Fruit fly (Drosophila melanogaster): ENCODE measurements around the gene Pgk.
A peak's percentile ranks its signal among the peaks of the same experiment; 100 is the strongest.

Pgk gene

DNA sequence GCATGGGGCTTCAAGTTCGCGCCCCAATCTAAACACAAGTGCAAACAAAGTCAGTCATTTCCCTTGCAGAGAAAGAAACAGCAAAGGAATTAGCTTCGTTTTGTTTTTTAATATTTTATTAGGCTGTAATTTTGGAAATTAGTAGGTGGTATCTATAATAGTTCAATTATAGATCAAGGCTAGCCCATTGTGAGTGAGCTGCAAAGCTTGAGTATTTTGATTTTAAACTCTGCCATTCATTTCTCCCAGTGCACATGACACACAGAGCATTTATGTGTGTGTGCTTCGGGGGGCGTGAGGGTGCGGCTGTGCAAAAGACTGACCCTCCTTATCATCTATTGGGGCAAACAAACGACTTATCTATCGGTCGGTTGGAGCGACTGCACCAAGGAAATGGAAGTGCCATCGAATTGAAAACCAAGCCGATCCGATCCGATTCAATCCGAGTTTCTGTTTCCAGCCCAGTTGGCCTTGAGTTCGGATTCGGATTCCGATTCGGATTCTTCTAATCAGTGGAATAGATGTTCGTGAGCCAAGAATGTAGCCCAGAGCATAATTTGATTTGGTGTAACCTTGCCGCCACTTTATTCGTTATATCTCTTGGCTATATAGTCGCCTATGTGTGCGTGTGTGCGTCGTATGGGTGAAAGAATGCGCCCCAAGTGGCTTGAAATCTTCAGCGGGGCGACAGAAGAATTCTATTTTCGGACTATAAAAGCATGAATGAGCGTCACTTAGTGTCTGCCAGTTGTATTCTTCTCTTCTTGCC is 21.3 kb downstream of the Pgk start (continued):
- no peak for TF ChIP-seq CG13894 (tag; optimal IDR thresholded peaks at IDR 0.05)
- no peak for TF ChIP-seq Lhr (GFP tag; optimal IDR thresholded peaks at IDR 0.05)
- TF ChIP-seq CG8944 (GFP tag; optimal IDR thresholded peaks at IDR 0.05): no peak
- no peak for TF ChIP-seq Elba2 (GFP tag; optimal IDR thresholded peaks at IDR 0.05)
- no peak for TF ChIP-seq btn (GFP tag; optimal IDR thresholded peaks at IDR 0.05)
- no peak for TF ChIP-seq da (GFP tag; optimal IDR thresholded peaks at IDR 0.05)
- TF ChIP-seq hkb (optimal IDR thresholded peaks at IDR 0.05): no peak
- TF ChIP-seq hkb (GFP tag; IDR thresholded peaks at IDR 0.05): 0 out of 2 replicates have a peak, but pooled peaks have one; percentile 23
- TF ChIP-seq CG2875 (GFP tag; optimal IDR thresholded peaks at IDR 0.05): no peak
- peak; percentile 4 for TF ChIP-seq Fer3 (tag; optimal IDR thresholded peaks at IDR 0.05)
- no peak for TF ChIP-seq ERR (GFP tag; optimal IDR thresholded peaks at IDR 0.05)
- no peak for TF ChIP-seq CG14050 (GFP tag; IDR thresholded peaks at IDR 0.05)
- TF ChIP-seq CG31224 (GFP tag; IDR thresholded peaks at IDR 0.05): peak; percentile 36; the same call in 1 of the 2 replicates
- no peak for TF ChIP-seq CG1647 (GFP tag; optimal IDR thresholded peaks at IDR 0.05)
- TF ChIP-seq ATbp (GFP tag; optimal IDR thresholded peaks at IDR 0.05): peak; percentile 20
- no peak for TF ChIP-seq Nf-YC (tag; optimal IDR thresholded peaks at IDR 0.05)
- TF ChIP-seq stc (GFP tag; IDR thresholded peaks at IDR 0.05): peak; percentile 31; the same call in 1 of the 2 replicates
- no peak for TF ChIP-seq gcm (GFP tag; optimal IDR thresholded peaks at IDR 0.05)
- peak; percentile 27 for TF ChIP-seq bab2 (GFP tag; optimal IDR thresholded peaks at IDR 0.05)
- no peak for TF ChIP-seq Oaz (GFP tag; IDR thresholded peaks at IDR 0.05)
- no peak for TF ChIP-seq en (GFP tag; optimal IDR thresholded peaks at IDR 0.05)
- no peak for TF ChIP-seq Taf1 (GFP tag; IDR thresholded peaks at IDR 0.05)
- peak; percentile 47; the same call in 1 of the 2 replicates for TF ChIP-seq crol (GFP tag; IDR thresholded peaks at IDR 0.05)
- no peak for TF ChIP-seq CG6683 (GFP tag; optimal IDR thresholded peaks at IDR 0.05)
- peak; percentile 40 for TF ChIP-seq ind (GFP tag; optimal IDR thresholded peaks at IDR 0.05)
- no peak for TF ChIP-seq CG5245 (GFP tag; optimal IDR thresholded peaks at IDR 0.05)
- TF ChIP-seq CG14710 (tag; optimal IDR thresholded peaks at IDR 0.05): no peak
- TF ChIP-seq CG7928 (GFP tag; optimal IDR thresholded peaks at IDR 0.05): no peak
- no peak for TF ChIP-seq CG17802 (tag; optimal IDR thresholded peaks at IDR 0.05)
- no peak for TF ChIP-seq Dad (GFP tag; optimal IDR thresholded peaks at IDR 0.05)
- 0 out of 3 replicates have a peak, but pooled peaks have one; percentile 40 for TF ChIP-seq CG34422 (GFP tag; IDR thresholded peaks at IDR 0.05)
- TF ChIP-seq Oli (tag; optimal IDR thresholded peaks at IDR 0.05): peak; percentile 45
- no peak for TF ChIP-seq al (GFP tag; IDR thresholded peaks at IDR 0.05)
- TF ChIP-seq cato (GFP tag; optimal IDR thresholded peaks at IDR 0.05; ENCODE audit: borderline replicate concordance): no peak
- no peak for TF ChIP-seq Nf-YA (GFP tag; IDR thresholded peaks at IDR 0.05)
- TF ChIP-seq ab (GFP tag; optimal IDR thresholded peaks at IDR 0.05): no peak
- no peak for TF ChIP-seq CG11398 (GFP tag; optimal IDR thresholded peaks at IDR 0.05)
- no peak for TF ChIP-seq CG12942 (GFP tag; optimal IDR thresholded peaks at IDR 0.05)
- peak; percentile 71 for TF ChIP-seq pum (GFP tag; optimal IDR thresholded peaks at IDR 0.05)
- no peak for TF ChIP-seq CG17328 (GFP tag; IDR thresholded peaks at IDR 0.05)
- peak; percentile 37 for TF ChIP-seq pnt (GFP tag; optimal IDR thresholded peaks at IDR 0.05)
- no peak for TF ChIP-seq vfl (GFP tag; optimal IDR thresholded peaks at IDR 0.05)
- TF ChIP-seq Dip3 (GFP tag; optimal IDR thresholded peaks at IDR 0.05): no peak
- no peak for TF ChIP-seq CG18476 (GFP tag; optimal IDR thresholded peaks at IDR 0.05)
- TF ChIP-seq shn (GFP tag; optimal IDR thresholded peaks at IDR 0.05): no peak
